Fruit fly (Drosophila melanogaster) whole organism, prepupa: Measurements from ENCODE around the gene CG2124.

Experiments
- Blimp-1 ChIP-seq: fragments of 200-800 bp; sonication (Bioruptor generic); optimal IDR thresholded peaks from 3 replicates; lab custom pipeline; 2017; ENCODE audit warnings: missing biosample characterization, missing genetic modification characterization, mild to moderate bottlenecking, moderate library complexity, missing genetic modification reagents
- CG10631 ChIP-seq: fragments of 200-800 bp; sonication (Bioruptor generic); optimal IDR thresholded peaks from 2 replicates; lab custom pipeline; 2016; ENCODE audit warnings: missing biosample characterization, missing genetic modification characterization
- CG10669 ChIP-seq: fragments of 200-800 bp; sonication (Bioruptor generic); optimal IDR thresholded peaks from 3 replicates; lab custom pipeline; 2018; ENCODE audit warnings: missing biosample characterization, mild to moderate bottlenecking, missing genetic modification characterization, moderate library complexity
- CG11762 ChIP-seq: fragments of 200-800 bp; sonication (Bioruptor generic); optimal IDR thresholded peaks from 3 replicates; lab custom pipeline; 2016; ENCODE audit warnings: missing biosample characterization, missing genetic modification characterization; ENCODE audit not compliant: insufficient read depth
- CG11902 ChIP-seq: fragments of 200-800 bp; sonication (Bioruptor generic); optimal IDR thresholded peaks from 3 replicates; lab custom pipeline; 2016; ENCODE audit warnings: missing biosample characterization, missing genetic modification characterization
- CG16779 ChIP-seq: fragments of 200-800 bp; sonication (Bioruptor generic); optimal IDR thresholded peaks from 3 replicates; lab custom pipeline; 2017; ENCODE audit warnings: missing biosample characterization, mild to moderate bottlenecking, missing genetic modification characterization
- CG3032 ChIP-seq: fragments of 200-800 bp; optimal IDR thresholded peaks from 2 replicates; lab custom pipeline; 2019; ENCODE audit warnings: missing biosample characterization, mild to moderate bottlenecking, missing genetic modification characterization, moderate library complexity
- CG31627 ChIP-seq: fragments of 200-800 bp; sonication (Bioruptor generic); optimal IDR thresholded peaks from 3 replicates; lab custom pipeline; 2016; ENCODE audit warnings: missing biosample characterization, missing genetic modification characterization
- CG34406 ChIP-seq: fragments of 200-800 bp; sonication (Bioruptor generic); optimal IDR thresholded peaks from 3 replicates; lab custom pipeline; 2016; ENCODE audit warnings: missing biosample characterization, missing genetic modification characterization
- CG3919 ChIP-seq: fragments of 200-800 bp; sonication (Bioruptor generic); optimal IDR thresholded peaks from 3 replicates; lab custom pipeline; 2016; ENCODE audit warnings: missing biosample characterization, missing genetic modification characterization
- CG4318 ChIP-seq: fragments of 200-800 bp; sonication (Bioruptor generic); optimal IDR thresholded peaks from 3 replicates; lab custom pipeline; 2017; ENCODE audit warnings: missing biosample characterization, mild to moderate bottlenecking, missing genetic modification characterization
- CG6163 ChIP-seq: fragments of 200-800 bp; sonication (Bioruptor generic); IDR thresholded peaks from 3 replicates; pipeline ENCODE4 v1.3.6; 2022; ENCODE audit warnings: missing biosample characterization, missing genetic modification characterization
- CG6276 ChIP-seq: fragments of 200-800 bp; sonication (Bioruptor generic); optimal IDR thresholded peaks from 2 replicates; lab custom pipeline; 2017; ENCODE audit warnings: missing biosample characterization, mild to moderate bottlenecking, missing genetic modification characterization
- CG6792 ChIP-seq: fragments of 200-800 bp; sonication (Bioruptor generic); optimal IDR thresholded peaks from 3 replicates; lab custom pipeline; 2016; ENCODE audit warnings: missing biosample characterization, missing genetic modification characterization
- CG6808 ChIP-seq: fragments of 200-800 bp; sonication (Bioruptor generic); optimal IDR thresholded peaks from 3 replicates; lab custom pipeline; 2017; ENCODE audit warnings: missing biosample characterization, missing genetic modification characterization, mild to moderate bottlenecking, moderate library complexity, missing genetic modification reagents
- CG8319 ChIP-seq: fragments of 200-800 bp; sonication (Bioruptor generic); optimal IDR thresholded peaks from 3 replicates; lab custom pipeline; 2016; ENCODE audit warnings: missing biosample characterization, missing genetic modification characterization
- CG8632 ChIP-seq: fragments of 200-800 bp; sonication (Bioruptor generic); optimal IDR thresholded peaks from 3 replicates; lab custom pipeline; 2016; ENCODE audit warnings: missing biosample characterization, missing genetic modification characterization
- CG9139 ChIP-seq: fragments of 200-800 bp; sonication (Bioruptor generic); optimal IDR thresholded peaks from 3 replicates; lab custom pipeline; 2017; ENCODE audit warnings: missing biosample characterization, mild to moderate bottlenecking, missing genetic modification characterization
- Eip75B ChIP-seq: fragments of 200-800 bp; sonication (Bioruptor generic); optimal IDR thresholded peaks from 3 replicates; lab custom pipeline; 2016; ENCODE audit warnings: missing biosample characterization, missing genetic modification characterization
- Eip78C ChIP-seq: fragments of 200-800 bp; sonication (Bioruptor generic); peaks from one replicate; lab custom pipeline; 2016; ENCODE audit warnings: missing biosample characterization, missing genetic modification characterization
- Eip93F ChIP-seq: fragments of 200-800 bp; sonication (Bioruptor generic); optimal IDR thresholded peaks from 2 replicates; lab custom pipeline; 2016; ENCODE audit warnings: missing biosample characterization, mild to moderate bottlenecking, missing genetic modification characterization
- Ets21C ChIP-seq: fragments of 200-800 bp; sonication (Bioruptor generic); optimal IDR thresholded peaks from 3 replicates; lab custom pipeline; 2016; ENCODE audit warnings: missing biosample characterization, missing genetic modification characterization
- Ets96B ChIP-seq: fragments of 200-800 bp; optimal IDR thresholded peaks from 2 replicates; lab custom pipeline; 2019; ENCODE audit warnings: missing biosample characterization, mild to moderate bottlenecking, missing genetic modification characterization, moderate library complexity
- Hr38 ChIP-seq: sonication (Bioruptor generic); optimal IDR thresholded peaks from 2 replicates; lab custom pipeline; 2016; ENCODE audit warnings: missing biosample characterization, missing genetic modification characterization
- Hr39 ChIP-seq: fragments of 200-800 bp; sonication (Bioruptor generic); optimal IDR thresholded peaks from 2 replicates; lab custom pipeline; 2016; ENCODE audit warnings: missing biosample characterization, missing genetic modification characterization
- Hr4 ChIP-seq: fragments of 200-800 bp; sonication (Bioruptor generic); optimal IDR thresholded peaks from 3 replicates; lab custom pipeline; 2016; ENCODE audit warnings: missing biosample characterization, missing genetic modification characterization
- Lpt ChIP-seq: fragments of 200-800 bp; sonication (Bioruptor generic); optimal IDR thresholded peaks from 3 replicates; lab custom pipeline; 2016; ENCODE audit warnings: missing biosample characterization, missing genetic modification characterization
- Met ChIP-seq: fragments of 200-800 bp; sonication (Bioruptor generic); optimal IDR thresholded peaks from 3 replicates; lab custom pipeline; 2016; ENCODE audit warnings: missing biosample characterization, missing genetic modification characterization
- Smox ChIP-seq: fragments of 200-800 bp; sonication (Bioruptor generic); optimal IDR thresholded peaks from 3 replicates; lab custom pipeline; 2016; ENCODE audit warnings: missing biosample characterization, missing genetic modification characterization
- acj6 ChIP-seq: fragments of 200-800 bp; sonication (Bioruptor generic); optimal IDR thresholded peaks from 3 replicates; lab custom pipeline; 2016; ENCODE audit warnings: missing biosample characterization, missing genetic modification characterization
- dac ChIP-seq: fragments of 200-800 bp; sonication (Bioruptor generic); optimal IDR thresholded peaks from 2 replicates; lab custom pipeline; 2017; ENCODE audit warnings: missing biosample characterization, mild to moderate bottlenecking, missing genetic modification characterization
- dsx ChIP-seq: fragments of 200-800 bp; optimal IDR thresholded peaks from 3 replicates; lab custom pipeline; 2019; ENCODE audit warnings: missing biosample characterization, mild to moderate bottlenecking, missing genetic modification characterization, moderate library complexity; ENCODE audit not compliant: poor library complexity, severe bottlenecking
- eg ChIP-seq: fragments of 200-800 bp; sonication (Bioruptor generic); IDR thresholded peaks from 3 replicates; pipeline ENCODE4 v1.3.6; 2022; ENCODE audit warnings: missing biosample characterization, missing genetic modification characterization
- esn ChIP-seq: fragments of 200-800 bp; sonication (Bioruptor generic); optimal IDR thresholded peaks from 2 replicates; lab custom pipeline; 2016; ENCODE audit warnings: missing biosample characterization, mild to moderate bottlenecking, missing genetic modification characterization, moderate library complexity
- fd59A ChIP-seq: fragments of 200-800 bp; sonication (Bioruptor generic); optimal IDR thresholded peaks from 2 replicates; lab custom pipeline; 2017; ENCODE audit warnings: missing biosample characterization, mild to moderate bottlenecking, missing genetic modification characterization, missing genetic modification reagents
- fd85E ChIP-seq: fragments of 200-800 bp; sonication (Bioruptor generic); optimal IDR thresholded peaks from 3 replicates; lab custom pipeline; 2016; ENCODE audit warnings: missing biosample characterization, missing genetic modification characterization
- fkh ChIP-seq: fragments of 200-800 bp; sonication (Bioruptor generic); optimal IDR thresholded peaks from 3 replicates; lab custom pipeline; 2017; ENCODE audit warnings: missing biosample characterization, mild to moderate bottlenecking, missing genetic modification characterization, moderate library complexity
- lz ChIP-seq: fragments of 200-800 bp; sonication (Bioruptor generic); optimal IDR thresholded peaks from 3 replicates; lab custom pipeline; 2016; ENCODE audit warnings: missing biosample characterization, missing genetic modification characterization
- net ChIP-seq: fragments of 200-800 bp; sonication (Bioruptor generic); optimal IDR thresholded peaks from 3 replicates; lab custom pipeline; 2016; ENCODE audit warnings: missing biosample characterization, missing genetic modification characterization
- pdm3 ChIP-seq: fragments of 200-800 bp; sonication (Bioruptor generic); optimal IDR thresholded peaks from 3 replicates; lab custom pipeline; 2016; ENCODE audit warnings: missing biosample characterization, missing genetic modification characterization
- spab ChIP-seq: fragments of 200-800 bp; sonication (Bioruptor generic); optimal IDR thresholded peaks from 2 replicates; lab custom pipeline; 2017; ENCODE audit warnings: missing biosample characterization, mild to moderate bottlenecking, missing genetic modification characterization, missing genetic modification reagents
- ss ChIP-seq, 2 experiments: fragments of 200-800 bp; sonication (Bioruptor generic); optimal IDR thresholded peaks; 2 replicates in 1 of 2; 3 replicates in 1 of 2; lab custom pipeline; 2017 to 2018; ENCODE audit warnings: mild to moderate bottlenecking in 2 of 2, missing biosample characterization in 2 of 2, missing genetic modification characterization in 2 of 2, moderate library complexity in 1 of 2
- topi ChIP-seq: fragments of 200-800 bp; sonication (Bioruptor generic); optimal IDR thresholded peaks from 3 replicates; lab custom pipeline; 2016; ENCODE audit warnings: missing biosample characterization, missing genetic modification characterization
- vri ChIP-seq: fragments of 200-800 bp; sonication (Bioruptor generic); optimal IDR thresholded peaks from 3 replicates; lab custom pipeline; 2016; ENCODE audit warnings: missing biosample characterization, mild to moderate bottlenecking, missing genetic modification characterization

CG2124 gene

DNA sequence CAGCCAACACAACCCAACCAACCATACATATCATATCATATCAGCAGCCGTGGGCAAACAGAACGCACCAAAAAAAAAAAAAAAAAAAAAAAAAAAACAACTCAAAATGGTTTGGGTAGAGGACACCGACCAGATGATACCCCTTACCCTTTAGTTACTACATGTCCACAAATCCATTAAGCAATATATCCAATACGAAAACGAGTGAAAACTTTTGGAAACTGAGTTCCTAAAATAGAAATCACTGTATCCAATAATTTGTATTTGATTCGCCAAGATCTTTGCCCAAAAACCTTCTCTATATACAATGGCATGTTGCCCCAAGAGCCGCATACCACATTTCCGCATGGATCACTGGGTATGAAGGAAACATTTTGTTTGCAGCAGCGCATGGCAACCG lies 14.4 kb upstream of the CG2124 start (continued):
- TF ChIP-seq Eip78C (GFP tag; lab: Kevin White, UChicago) (peak; percentile 91), CG3032 (peak; percentile 50), net (GFP tag; lab: Kevin White, UChicago) (peak; percentile 29), Hr39 (GFP tag; lab: Kevin White, UChicago) (peak; percentile 26), CG11762 (GFP tag; lab: Kevin White, UChicago) (peak; percentile 45), CG8319 (peak; percentile 2), Eip93F (GFP tag; lab: Kevin White, UChicago) (no peak), spab (GFP tag; lab: Kevin White, UChicago) (peak; percentile 54), eg (GFP tag; lab: Robert Waterston, UW) (no peak; the same call in 2 of the 3 replicates), CG10631 (GFP tag; lab: Kevin White, UChicago) (peak; percentile 56), CG34406 (peak; percentile 43), dac (GFP tag; lab: Kevin White, UChicago) (no peak)
- TF ChIP-seq, all 60 proteins: peak for 48

DNA sequence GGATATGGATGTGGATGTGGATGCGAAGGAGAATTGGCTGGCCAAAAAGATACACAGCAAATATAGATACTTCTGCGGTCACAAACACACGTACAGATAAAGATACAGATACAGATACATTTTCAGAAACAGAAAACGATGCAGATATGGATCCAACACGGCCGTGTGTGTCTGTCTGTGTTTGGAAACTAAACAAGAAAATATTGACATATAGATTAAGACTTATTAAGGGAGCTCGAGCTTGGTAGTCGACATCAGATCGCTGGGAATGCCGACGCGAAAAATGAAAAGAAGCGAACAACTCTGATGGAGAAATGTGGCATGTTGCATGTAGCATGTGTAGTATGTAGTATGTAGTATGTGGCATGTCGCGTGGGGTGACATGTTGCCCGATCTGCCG lies 13.9 kb upstream of the CG2124 start:
- peak; percentile 85 for TF ChIP-seq fkh (GFP tag; lab: Kevin White, UChicago)
- TF ChIP-seq CG6163 (GFP tag; lab: Robert Waterston, UW): 0 out of 3 replicates have a peak, but pooled peaks have one; percentile 35
- TF ChIP-seq CG16779 (tag; lab: Kevin White, UChicago): no peak
- no peak for TF ChIP-seq Eip93F (GFP tag; lab: Kevin White, UChicago)
- TF ChIP-seq eg (GFP tag; lab: Robert Waterston, UW): no peak
- peak; percentile 43 for TF ChIP-seq Eip78C (GFP tag; lab: Kevin White, UChicago)
- no peak for TF ChIP-seq Hr39 (GFP tag; lab: Kevin White, UChicago)
- peak in 1 of 2 experiments; percentile 26 for TF ChIP-seq ss (GFP tag; optimal IDR thresholded peaks at IDR 0.05; lab: Kevin White, UChicago)
- no peak for TF ChIP-seq CG31627
- TF ChIP-seq Smox: no peak
- no peak for TF ChIP-seq Hr4 (GFP tag; lab: Kevin White, UChicago)

DNA sequence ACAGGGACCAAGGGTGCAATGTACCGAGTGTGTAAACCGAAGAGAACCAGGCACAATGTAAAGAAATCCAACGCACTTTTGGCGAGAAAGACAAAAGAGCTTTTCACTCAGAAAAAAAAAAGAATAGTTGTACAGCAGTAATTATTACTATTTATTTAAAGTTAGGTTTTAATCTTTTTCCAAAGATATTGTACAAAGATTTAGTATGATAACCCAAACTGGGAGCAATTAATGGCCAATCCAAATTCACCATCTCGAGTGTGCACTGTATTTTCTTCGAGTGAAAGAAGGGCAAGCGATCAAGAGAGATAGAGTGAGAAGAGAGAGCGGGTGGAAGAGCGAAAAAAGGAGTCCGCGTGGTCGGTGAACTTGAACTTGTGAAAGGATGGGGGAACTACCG lies 11.5 kb upstream of the CG2124 start:
- TF ChIP-seq Hr39 (GFP tag; lab: Kevin White, UChicago) (peak; percentile 96), lz (peak; percentile 97), CG3919 (GFP tag; lab: Kevin White, UChicago) (peak; percentile 96), Met (peak; percentile 97), Ets96B (peak; percentile 93), CG11762 (GFP tag; lab: Kevin White, UChicago) (peak; percentile 86), CG6792 (GFP tag; lab: Kevin White, UChicago) (peak; percentile 95), Hr4 (GFP tag; lab: Kevin White, UChicago) (peak; percentile 79), topi (GFP tag; lab: Kevin White, UChicago) (peak; percentile 98), vri (GFP tag; lab: Kevin White, UChicago) (peak; percentile 86), CG8632 (GFP tag; lab: Kevin White, UChicago) (peak; percentile 91), CG8319 (peak; percentile 88), acj6 (peak; percentile 94), CG16779 (tag; lab: Kevin White, UChicago) (peak; percentile 58), Eip93F (GFP tag; lab: Kevin White, UChicago) (peak; percentile 94), Eip75B (GFP tag; lab: Kevin White, UChicago) (peak; percentile 97), CG6808 (GFP tag; lab: Kevin White, UChicago) (peak; percentile 87), CG4318 (no peak), fd85E (peak; percentile 58), CG11902 (GFP tag; lab: Kevin White, UChicago) (peak; percentile 92), pdm3 (GFP tag; lab: Kevin White, UChicago) (peak; percentile 96), esn (GFP tag; lab: Kevin White, UChicago) (peak; percentile 97), Ets21C (GFP tag; lab: Kevin White, UChicago) (peak; percentile 93), CG9139 (GFP tag; lab: Kevin White, UChicago) (peak; percentile 80), Lpt (peak; percentile 70), Smox (peak; percentile 96), eg (GFP tag; lab: Robert Waterston, UW) (peak; percentile 66), fd59A (GFP tag; lab: Kevin White, UChicago) (peak; percentile 92), Hr38 (no peak), spab (GFP tag; lab: Kevin White, UChicago) (peak; percentile 89), dac (GFP tag; lab: Kevin White, UChicago) (peak; percentile 36), Eip78C (GFP tag; lab: Kevin White, UChicago) (peak; percentile 99), CG34406 (peak; percentile 92), CG6276 (GFP tag; lab: Kevin White, UChicago) (no peak), dsx (GFP tag; lab: Kevin White, UChicago) (peak; percentile 97), CG10669 (GFP tag; lab: Kevin White, UChicago) (peak; percentile 95), CG3032 (peak; percentile 96), Blimp-1 (GFP tag; lab: Kevin White, UChicago) (peak; percentile 86)
